Worm (Caenorhabditis elegans) whole organism, young adult: Measurements from ENCODE around the gene Y27F2A.10.
"Not testable (repeated sequence)": the region's sequence is repeated elsewhere in the genome, so short reads cannot be mapped to it uniquely, and the experiment has no call there.

Experiments
- B0035.1 ChIP-seq: sonication (generic microtip); optimal IDR thresholded peaks from 2 replicates; lab custom pipeline; 2016; ENCODE audit warnings: missing genetic modification characterization, mild to moderate bottlenecking, missing compliant biosample characterization, missing genotype, missing genetic modification reagents
- C17E4.6 ChIP-seq: fragments of 200-800 bp; sonication (Bioruptor generic); IDR thresholded peaks from 2 replicates; pipeline ENCODE4 v1.3.6; 2022; ENCODE audit warnings: missing genetic modification reagents, missing genetic modification characterization, missing compliant biosample characterization
- Y79H2A.3 ChIP-seq: fragments of 200-800 bp; sonication (Bioruptor generic); conservative IDR thresholded peaks from 2 replicates; pipeline ENCODE4 v1.3.6; 2022; ENCODE audit warnings: missing genetic modification reagents, missing genetic modification characterization, missing compliant biosample characterization
- xnd-1 ChIP-seq: sonication (generic microtip); optimal IDR thresholded peaks from 2 replicates; lab custom pipeline; 2016; ENCODE audit warnings: missing genotype, missing genetic modification reagents, missing genetic modification characterization, missing compliant biosample characterization

- not testable (repeated sequence) for TF ChIP-seq Y79H2A.3 (GFP tag; lab: Robert Waterston, UW); C17E4.6; B0035.1; xnd-1
Measured at ce11 chrII:3201242-3201641, 29.2 kb upstream of the Y27F2A.10 start, which contains the start of gene sri-48.
